Worm (Caenorhabditis elegans) whole organism, L4 larva: ENCODE measurements around the gene npr-40.
"Not testable (repeated sequence)": the region's sequence is repeated elsewhere in the genome, so short reads cannot be mapped to it uniquely, and the experiment has no call there.

ENCODE experiments used
- F10B5.3 ChIP-seq: sonication (generic microtip); optimal IDR thresholded peaks from 2 replicates; lab custom pipeline; 2016; ENCODE audit warnings: mild to moderate bottlenecking, missing genetic modification characterization, missing compliant biosample characterization
- F37D6.2 ChIP-seq: sonication (generic microtip); optimal IDR thresholded peaks from 2 replicates; lab custom pipeline; 2016; ENCODE audit warnings: mild to moderate bottlenecking, missing genetic modification characterization, missing compliant biosample characterization
- R02D3.7 ChIP-seq: fragments of 150-350 bp; sonication (generic microtip); optimal IDR thresholded peaks from 3 replicates; lab custom pipeline; 2014; ENCODE audit warnings: missing biosample characterization, missing genetic modification characterization
- T20F7.1 ChIP-seq: fragments of 200-800 bp; sonication (Bioruptor generic); optimal IDR thresholded peaks from 2 replicates; lab custom pipeline; 2018; ENCODE audit warnings: mild to moderate bottlenecking, missing genetic modification characterization, missing compliant biosample characterization
- Y48G9A.11 ChIP-seq: fragments of 200-800 bp; sonication (Bioruptor generic); IDR thresholded peaks from 2 replicates; pipeline ENCODE4 v1.3.6; 2022; ENCODE audit warnings: missing genetic modification reagents, missing genetic modification characterization, missing compliant biosample characterization
- Y5F2A.4 ChIP-seq: fragments of 200-800 bp; sonication (Bioruptor generic); optimal IDR thresholded peaks from 2 replicates; lab custom pipeline; 2018; ENCODE audit warnings: mild to moderate bottlenecking, missing genetic modification characterization, missing compliant biosample characterization
- attf-4 ChIP-seq: sonication (generic microtip); optimal IDR thresholded peaks from 3 replicates; lab custom pipeline; 2017; ENCODE audit warnings: missing biosample characterization, missing genetic modification characterization
- ceh-20 ChIP-seq: fragments of 200-800 bp; sonication (Bioruptor generic); IDR thresholded peaks from 2 replicates; pipeline ENCODE4 v1.3.6; 2022; ENCODE audit warnings: missing genetic modification reagents, missing genetic modification characterization, missing compliant biosample characterization
- ceh-82 ChIP-seq: sonication (generic microtip); optimal IDR thresholded peaks from 2 replicates; lab custom pipeline; 2017; ENCODE audit warnings: missing biosample characterization, missing genetic modification characterization
- ctbp-1 ChIP-seq: fragments of 200-800 bp; sonication (Bioruptor generic); IDR thresholded peaks from 2 replicates; pipeline ENCODE4 v1.3.6; 2022; ENCODE audit warnings: missing genetic modification reagents, missing genetic modification characterization, missing compliant biosample characterization
- daf-16 ChIP-seq, 3 experiments: sonication (generic microtip); optimal IDR thresholded peaks; 2 replicates each; lab custom pipeline; 2016 to 2017; ENCODE audit warnings: missing genetic modification characterization in 3 of 3, missing genetic modification reagents in 3 of 3, mild to moderate bottlenecking in 2 of 3, missing compliant biosample characterization in 2 of 3, missing biosample characterization in 1 of 3, moderate library complexity in 1 of 3
- daf-19 ChIP-seq: fragments of 200-800 bp; sonication (Bioruptor generic); conservative IDR thresholded peaks from 2 replicates; pipeline ENCODE4 v1.3.6; 2022; ENCODE audit warnings: missing genetic modification characterization, missing compliant biosample characterization
- dmd-6 ChIP-seq: fragments of 200-800 bp; sonication (Bioruptor generic); IDR thresholded peaks from 2 replicates; pipeline ENCODE4 v1.3.6; 2022; ENCODE audit warnings: missing genetic modification reagents, missing genetic modification characterization, missing compliant biosample characterization
- dve-1 ChIP-seq: sonication (generic microtip); optimal IDR thresholded peaks from 2 replicates; lab custom pipeline; 2017; ENCODE audit warnings: antibody characterized with exemption, mild to moderate bottlenecking, missing genetic modification characterization, missing compliant biosample characterization; ENCODE audit not compliant: insufficient read depth
- egl-43 ChIP-seq: fragments of 200-800 bp; sonication (Bioruptor generic); IDR thresholded peaks from 2 replicates; pipeline ENCODE4 v1.3.6; 2022; ENCODE audit warnings: missing genetic modification reagents, missing genetic modification characterization, missing compliant biosample characterization
- fos-1 ChIP-seq: fragments of 150-350 bp; optimal IDR thresholded peaks from 2 replicates; lab custom pipeline; 2014; ENCODE audit warnings: missing biosample characterization, missing genetic modification characterization
- hlh-11 ChIP-seq: fragments of 200-800 bp; sonication (Bioruptor generic); optimal IDR thresholded peaks from 2 replicates; lab custom pipeline; 2018; ENCODE audit warnings: mild to moderate bottlenecking, missing genetic modification characterization, missing compliant biosample characterization
- hlh-30 ChIP-seq: sonication (generic microtip); optimal IDR thresholded peaks from 2 replicates; lab custom pipeline; 2017; ENCODE audit warnings: antibody characterized with exemption, mild to moderate bottlenecking, missing genetic modification characterization, missing compliant biosample characterization; ENCODE audit not compliant: insufficient read depth
- lin-1 ChIP-seq: fragments of 200-800 bp; sonication (Bioruptor generic); IDR thresholded peaks from 2 replicates; pipeline ENCODE4 v1.3.6; 2022; ENCODE audit warnings: missing genetic modification reagents, missing genetic modification characterization, missing compliant biosample characterization
- lin-15B ChIP-seq: fragments of 150-350 bp; sonication (generic microtip); optimal IDR thresholded peaks from 3 replicates; lab custom pipeline; 2014; ENCODE audit warnings: missing biosample characterization, missing genetic modification characterization
- lin-38 ChIP-seq: fragments of 200-800 bp; sonication (Bioruptor generic); IDR thresholded peaks from 2 replicates; pipeline ENCODE4 v1.3.6; 2022; ENCODE audit warnings: missing genetic modification reagents, missing genetic modification characterization, missing compliant biosample characterization
- lsy-2 ChIP-seq, 2 experiments: fragments of 150-350 bp in 1 of 2; sonication (generic microtip) in 1 of 2; optimal IDR thresholded peaks; 2 replicates each; lab custom pipeline; 2014 to 2017; ENCODE audit warnings: missing biosample characterization in 2 of 2, missing genetic modification characterization in 2 of 2
- mes-2 ChIP-seq: sonication (generic microtip); optimal IDR thresholded peaks from 2 replicates; lab custom pipeline; 2016; ENCODE audit warnings: missing genotype, mild to moderate bottlenecking, missing genetic modification characterization, missing compliant biosample characterization; ENCODE audit not compliant: poor library complexity, severe bottlenecking
- mxl-3 ChIP-seq: fragments of 200-800 bp; sonication (Bioruptor generic); optimal IDR thresholded peaks from 2 replicates; lab custom pipeline; 2018; ENCODE audit warnings: mild to moderate bottlenecking, missing genetic modification characterization, missing compliant biosample characterization
- nhr-102 ChIP-seq: sonication (generic microtip); optimal IDR thresholded peaks from 2 replicates; lab custom pipeline; 2016; ENCODE audit warnings: mild to moderate bottlenecking, missing genetic modification characterization, moderate library complexity, missing compliant biosample characterization
- nhr-11 ChIP-seq: fragments of 150-350 bp; optimal IDR thresholded peaks from 2 replicates; lab custom pipeline; 2014; ENCODE audit warnings: missing biosample characterization, missing genetic modification characterization
- nhr-111 ChIP-seq: fragments of 200-800 bp; sonication (Bioruptor generic); optimal IDR thresholded peaks from 2 replicates; lab custom pipeline; 2018; ENCODE audit warnings: mild to moderate bottlenecking, missing genetic modification characterization, missing compliant biosample characterization
- nhr-28 ChIP-seq: fragments of 150-350 bp; optimal IDR thresholded peaks from 2 replicates; lab custom pipeline; 2014; ENCODE audit warnings: missing biosample characterization, missing genetic modification characterization
- nhr-77 ChIP-seq: fragments of 150-350 bp; optimal IDR thresholded peaks from 2 replicates; lab custom pipeline; 2014; ENCODE audit warnings: missing biosample characterization, missing genetic modification characterization
- pha-4 ChIP-seq, 2 experiments: fragments of 150-350 bp in 1 of 2; fragments of 200-800 bp in 1 of 2; sonication (Bioruptor generic) in 1 of 2; IDR thresholded peaks in 1 of 2; optimal IDR thresholded peaks in 1 of 2; 2 replicates each; pipeline versions ENCODE4 v1.3.6 to Lab custom; 2014 to 2022; ENCODE audit warnings: missing genetic modification characterization in 2 of 2, missing genetic modification reagents in 2 of 2, missing biosample characterization in 1 of 2, missing compliant biosample characterization in 1 of 2
- php-3 ChIP-seq: fragments of 200-800 bp; sonication (Bioruptor generic); IDR thresholded peaks from 2 replicates; pipeline ENCODE4 v1.3.6; 2022; ENCODE audit warnings: missing genetic modification reagents, missing genetic modification characterization, missing compliant biosample characterization
- pqm-1 ChIP-seq: sonication (generic microtip); optimal IDR thresholded peaks from 2 replicates; lab custom pipeline; 2017; ENCODE audit warnings: missing biosample characterization, missing genetic modification characterization
- rbr-2 ChIP-seq: sonication (generic microtip); optimal IDR thresholded peaks from 2 replicates; lab custom pipeline; 2016; ENCODE audit warnings: missing genotype, missing genetic modification characterization, missing compliant biosample characterization
- set-16 ChIP-seq: fragments of 200-800 bp; sonication (Bioruptor generic); IDR thresholded peaks from 2 replicates; pipeline ENCODE4 v1.3.6; 2022; ENCODE audit warnings: missing genetic modification reagents, missing genetic modification characterization, missing compliant biosample characterization
- skn-1 ChIP-seq: fragments of 150-350 bp; optimal IDR thresholded peaks from 2 replicates; lab custom pipeline; 2014; ENCODE audit warnings: missing biosample characterization, missing genetic modification characterization
- vab-7 ChIP-seq: fragments of 200-800 bp; sonication (Bioruptor generic); IDR thresholded peaks from 2 replicates; pipeline ENCODE4 v1.3.6; 2022; ENCODE audit warnings: missing genetic modification reagents, missing genetic modification characterization, missing compliant biosample characterization
- zag-1 ChIP-seq: fragments of 150-350 bp; optimal IDR thresholded peaks from 2 replicates; lab custom pipeline; 2014; ENCODE audit warnings: missing biosample characterization, missing genetic modification characterization
- zfp-3 ChIP-seq: fragments of 200-800 bp; sonication (Bioruptor generic); conservative IDR thresholded peaks from 2 replicates; pipeline ENCODE4 v1.3.6; 2022; ENCODE audit warnings: missing genetic modification reagents, missing genetic modification characterization, missing compliant biosample characterization
- ztf-7 ChIP-seq: fragments of 150-350 bp; optimal IDR thresholded peaks from 2 replicates; lab custom pipeline; 2014; ENCODE audit warnings: missing biosample characterization, missing genetic modification characterization

The npr-40 gene

DNA sequence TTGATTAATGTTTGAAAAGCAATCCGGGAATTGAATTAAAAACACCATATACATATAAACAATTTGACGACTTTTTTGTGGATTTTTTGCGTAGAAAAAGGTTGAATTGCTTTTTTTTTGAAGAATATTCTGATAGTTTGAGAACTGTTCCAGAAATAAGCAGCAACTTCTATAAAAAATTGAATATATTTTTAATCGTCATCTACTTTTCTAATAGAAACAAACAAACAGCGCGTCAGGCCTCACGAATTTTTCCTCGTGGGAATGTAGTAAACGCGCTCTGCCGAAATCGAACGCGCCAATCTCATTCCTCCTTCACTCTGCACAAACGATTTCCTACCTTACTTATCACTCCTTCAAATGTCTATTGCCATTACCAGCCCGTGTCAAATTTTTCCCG lies 45.6 kb downstream of the npr-40 start, which contains the start of gene rgs-11:
Gene rgs-11, plus strand, starts transcription at position 301 of the 400 bp plus-strand sequence.
- TF ChIP-seq pha-4 (GFP tag; IDR thresholded peaks at IDR 0.05; lab: Robert Waterston, UW) (no peak), pha-4 (tag; optimal IDR thresholded peaks at IDR 0.05; lab: Kevin White, UChicago) (no peak), daf-19 (GFP tag; lab: Robert Waterston, UW) (no peak), fos-1 (tag; lab: Kevin White, UChicago) (no peak)

- TF ChIP-seq nhr-102 (tag; lab: Kevin White, UChicago): no peak
Observed at ce11 chrX:14965761-14966160, 47.1 kb downstream of the npr-40 start, which contains the start of gene F45B8.5. TSS of gene F45B8.5 (plus strand) at chrX:14966061.

ce11 chrX:14966515-14966914 lies 47.9 kb downstream of the npr-40 start, which contains the start of gene F20D1.22:
TSS of gene F20D1.22 (plus strand) at chrX:14966815.
- not testable (repeated sequence) for TF ChIP-seq F10B5.3 (tag; lab: Kevin White, UChicago); Y48G9A.11 (GFP tag; lab: Robert Waterston, UW); pha-4 (GFP tag; IDR thresholded peaks at IDR 0.05; lab: Robert Waterston, UW); pha-4 (tag; optimal IDR thresholded peaks at IDR 0.05; lab: Kevin White, UChicago)

ce11 chrX:14969615-14970014 lies 51.0 kb downstream of the npr-40 start:
- TF ChIP-seq R02D3.7 (tag; lab: Kevin White, UChicago): no peak
- TF ChIP-seq hlh-11 (tag; lab: Kevin White, UChicago): peak; percentile 25
- peak; percentile 61 for TF ChIP-seq dmd-6 (GFP tag; lab: Robert Waterston, UW)

- TF ChIP-seq lin-38 (GFP tag; lab: Robert Waterston, UW) (no peak), dmd-6 (GFP tag; lab: Robert Waterston, UW) (peak; percentile 51), Y48G9A.11 (GFP tag; lab: Robert Waterston, UW) (no peak), pha-4 (GFP tag; IDR thresholded peaks at IDR 0.05; lab: Robert Waterston, UW) (no peak), pha-4 (tag; optimal IDR thresholded peaks at IDR 0.05; lab: Kevin White, UChicago) (no peak), nhr-28 (tag; lab: Kevin White, UChicago) (peak; percentile 10), zag-1 (no peak), vab-7 (GFP tag; lab: Robert Waterston, UW) (no peak), lin-1 (no peak), nhr-111 (GFP tag; lab: Kevin White, UChicago) (no peak), daf-16 (GFP tag; optimal IDR thresholded peaks at IDR 0.05; lab: Kevin White, UChicago) (no peak), daf-16 (tag; optimal IDR thresholded peaks at IDR 0.05; lab: Kevin White, UChicago) (peak; percentile 41), nhr-11 (no peak), ceh-20 (GFP tag; lab: Robert Waterston, UW) (no peak), dve-1 (tag; lab: Kevin White, UChicago) (peak; percentile 47), T20F7.1 (GFP tag; lab: Kevin White, UChicago) (peak; percentile 94), egl-43 (GFP tag; lab: Robert Waterston, UW) (no peak), ceh-82 (tag; lab: Kevin White, UChicago) (no peak), F37D6.2 (tag; lab: Kevin White, UChicago) (no peak), lin-15B (tag; lab: Kevin White, UChicago) (no peak), ztf-7 (tag; lab: Kevin White, UChicago) (no peak), attf-4 (no peak), mes-2 (tag; lab: Kevin White, UChicago) (peak; percentile 51), hlh-11 (tag; lab: Kevin White, UChicago) (peak; percentile 47), daf-19 (GFP tag; lab: Robert Waterston, UW) (no peak), skn-1 (tag; lab: Kevin White, UChicago) (no peak), lsy-2 (tag; optimal IDR thresholded peaks at IDR 0.05; lab: Kevin White, UChicago) (no peak), hlh-30 (tag; lab: Kevin White, UChicago) (peak; percentile 81), rbr-2 (tag; lab: Kevin White, UChicago) (peak; percentile 24), pqm-1 (tag; lab: Kevin White, UChicago) (peak; percentile 29), nhr-77 (tag; lab: Kevin White, UChicago) (no peak), ctbp-1 (GFP tag; lab: Robert Waterston, UW) (no peak), Y5F2A.4 (no peak), zfp-3 (no peak), mxl-3 (GFP tag; lab: Kevin White, UChicago) (peak; percentile 1), set-16 (0 out of 2 replicates have a peak, but pooled peaks have one; percentile 13), php-3 (GFP tag; lab: Robert Waterston, UW) (no peak)
Observed at ce11 chrX:14970221-14970801, 51.7 kb downstream of the npr-40 start, which contains the start of the genes flwr-1 and tbc-1. TSS of gene flwr-1 (minus strand) at chrX:14970271. TSS of gene tbc-1 (plus strand) at chrX:14970751.
